Worm (Caenorhabditis elegans): Measurements from ENCODE around the gene grsp-1.

DNA sequence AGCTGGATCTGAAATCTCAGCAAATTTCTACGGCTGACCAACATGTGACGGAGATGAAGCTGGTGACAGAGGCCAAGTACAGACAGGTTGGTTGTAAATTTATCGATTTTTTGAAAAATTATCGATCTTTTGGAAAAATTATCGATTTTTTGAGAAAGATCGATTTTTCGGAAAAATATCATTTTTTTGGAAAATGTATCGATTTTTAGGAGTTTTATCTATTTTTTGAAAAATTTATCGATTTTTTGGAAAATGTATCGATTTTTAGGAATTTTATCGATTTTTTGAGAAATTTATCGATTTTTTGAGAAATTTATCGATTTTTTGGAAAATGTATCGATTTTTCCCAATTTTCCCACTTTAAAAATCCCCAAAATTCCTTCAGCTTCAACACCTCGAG, 20.7 kb downstream of the grsp-1 start:
- TF ChIP-seq fos-1 (tag; optimal IDR thresholded peaks at IDR 0.05) = no peak
- TF ChIP-seq zag-1 (tag; optimal IDR thresholded peaks at IDR 0.05) = no peak
- no peak for TF ChIP-seq lin-15B (tag; optimal IDR thresholded peaks at IDR 0.05)
- TF ChIP-seq unc-30 (tag; optimal IDR thresholded peaks at IDR 0.05) = no peak
- TF ChIP-seq pqm-1 (tag; optimal IDR thresholded peaks at IDR 0.05) = no peak
- TF ChIP-seq mdl-1 (tag; optimal IDR thresholded peaks at IDR 0.05) = no peak
- TF ChIP-seq lin-14 (GFP tag; optimal IDR thresholded peaks at IDR 0.05) = no peak
- TF ChIP-seq ces-1 (GFP tag; optimal IDR thresholded peaks at IDR 0.05) = no peak
- no peak for TF ChIP-seq nhr-12 (tag; optimal IDR thresholded peaks at IDR 0.05)
- TF ChIP-seq lin-39 (tag; optimal IDR thresholded peaks at IDR 0.05) = no peak
- no peak for TF ChIP-seq egl-27 (tag; optimal IDR thresholded peaks at IDR 0.05)
- TF ChIP-seq ceh-63 (GFP tag; optimal IDR thresholded peaks at IDR 0.05) = no peak
